Fruit fly (Drosophila melanogaster) Kc167 (cell line): Measurements from ENCODE around the gene Cpr78Cc.

ENCODE experiments used
- Myc ChIP-seq: fragments of >200 bp; optimal IDR thresholded peaks from 2 replicates; lab custom pipeline; 2017; ENCODE audit warnings: missing external identifiers
- Sin3A ChIP-seq: fragments of >200 bp; optimal IDR thresholded peaks from 2 replicates; lab custom pipeline; 2018; ENCODE audit warnings: missing external identifiers
- h ChIP-seq: fragments of >200 bp; optimal IDR thresholded peaks from 3 replicates; lab custom pipeline; 2018; ENCODE audit warnings: missing external identifiers
- insv ChIP-seq: fragments of >200 bp; optimal IDR thresholded peaks from 3 replicates; lab custom pipeline; 2018; ENCODE audit warnings: missing external identifiers
- psq ChIP-seq: fragments of >200 bp; optimal IDR thresholded peaks from 2 replicates; lab custom pipeline; 2017; ENCODE audit warnings: missing external identifiers
- ttk ChIP-seq: sonication (Bioruptor generic); optimal IDR thresholded peaks from 2 replicates; lab custom pipeline; 2017; ENCODE audit warnings: missing external identifiers

DNA sequence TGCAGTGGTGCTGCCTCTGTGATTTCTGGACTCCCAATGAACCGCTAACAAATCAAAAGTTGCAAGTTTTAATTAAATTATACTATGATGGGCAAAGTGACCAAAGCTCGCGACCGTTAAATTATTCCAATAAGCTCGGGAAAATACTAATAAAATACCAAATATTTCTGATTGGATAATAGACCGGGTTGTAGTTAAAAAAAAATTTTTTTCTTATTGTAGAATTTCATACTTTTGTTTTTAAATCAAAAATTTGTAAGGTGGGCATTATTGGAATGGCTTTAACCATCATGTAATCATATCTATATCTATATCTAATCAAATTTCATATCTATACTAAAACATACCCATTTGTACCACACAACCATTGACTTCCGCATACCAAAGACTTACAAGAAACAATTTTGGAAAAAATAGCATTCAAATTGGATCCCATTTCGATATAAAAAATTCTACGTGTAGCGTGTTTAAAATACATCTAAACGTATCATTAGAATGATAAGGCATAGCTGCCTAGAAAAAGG, 32.5 kb upstream of the Cpr78Cc start, which contains the start of gene CG9391:
- TF ChIP-seq Sin3A (lab: Kevin White, UChicago) (no peak), ttk (lab: Kevin White, UChicago) (no peak), insv (lab: Kevin White, UChicago) (no peak), h (no peak), psq (lab: Kevin White, UChicago) (no peak), Myc (lab: Kevin White, UChicago) (no peak)
